Worm (Caenorhabditis elegans) whole organism, L4 larva: ENCODE results near the gene crh-2.

ENCODE experiments used
- F44E2.7 ChIP-seq: fragments of 200-800 bp; sonication (Bioruptor generic); IDR thresholded peaks from 2 replicates; pipeline ENCODE4 v2.1.2; 2022; ENCODE audit warnings: missing genetic modification characterization, missing compliant biosample characterization
- F49E8.2 ChIP-seq: sonication (generic microtip); optimal IDR thresholded peaks from 2 replicates; lab custom pipeline; 2016; ENCODE audit warnings: missing compliant biosample characterization, mild to moderate bottlenecking, missing genetic modification characterization, borderline replicate concordance
- R02D3.7 ChIP-seq: fragments of 150-350 bp; sonication (generic microtip); optimal IDR thresholded peaks from 3 replicates; lab custom pipeline; 2014; ENCODE audit warnings: missing biosample characterization, missing genetic modification characterization
- Y75B8A.6 ChIP-seq: fragments of 200-800 bp; sonication (Bioruptor generic); IDR thresholded peaks from 2 replicates; pipeline ENCODE4 v1.3.6; 2022; ENCODE audit warnings: missing genetic modification reagents, missing genetic modification characterization, missing compliant biosample characterization
- ZK337.2 ChIP-seq: fragments of 200-800 bp; sonication (Bioruptor generic); IDR thresholded peaks from 2 replicates; pipeline ENCODE4 v1.3.6; 2022; ENCODE audit warnings: missing genetic modification reagents, missing genetic modification characterization, missing compliant biosample characterization
- aha-1 ChIP-seq: fragments of 150-350 bp; peaks from one replicate; lab custom pipeline; 2014; ENCODE audit warnings: missing biosample characterization, missing genetic modification characterization
- aly-2 ChIP-seq: sonication (generic microtip); optimal IDR thresholded peaks from 2 replicates; lab custom pipeline; 2018; ENCODE audit warnings: missing biosample characterization, missing genetic modification characterization
- ama-1 ChIP-seq: fragments of 150-350 bp; optimal IDR thresholded peaks from 2 replicates; lab custom pipeline; 2014; ENCODE audit warnings: inconsistent platforms, mixed read lengths
- arid-1 ChIP-seq: fragments of 200-800 bp; sonication (Bioruptor generic); conservative IDR thresholded peaks from 2 replicates; pipeline ENCODE4 v1.3.6; 2022; ENCODE audit warnings: missing genetic modification reagents, missing genetic modification characterization, missing compliant biosample characterization
- ceh-20 ChIP-seq: fragments of 200-800 bp; sonication (Bioruptor generic); IDR thresholded peaks from 2 replicates; pipeline ENCODE4 v1.3.6; 2022; ENCODE audit warnings: missing genetic modification reagents, missing genetic modification characterization, missing compliant biosample characterization
- ceh-28 ChIP-seq: fragments of 150-350 bp; optimal IDR thresholded peaks from 2 replicates; lab custom pipeline; 2014; ENCODE audit warnings: missing biosample characterization, missing genetic modification reagents, missing genetic modification characterization
- ceh-44 ChIP-seq: fragments of 200-800 bp; sonication (Bioruptor generic); IDR thresholded peaks from 2 replicates; pipeline ENCODE4 v1.3.6; 2022; ENCODE audit warnings: missing genetic modification reagents, missing genetic modification characterization, missing compliant biosample characterization
- ceh-82 ChIP-seq: sonication (generic microtip); optimal IDR thresholded peaks from 2 replicates; lab custom pipeline; 2017; ENCODE audit warnings: missing biosample characterization, missing genetic modification characterization
- cey-2 ChIP-seq: sonication (generic microtip); optimal IDR thresholded peaks from 3 replicates; lab custom pipeline; 2017; ENCODE audit warnings: missing genetic modification characterization, mild to moderate bottlenecking, missing compliant biosample characterization, antibody characterized with exemption, borderline replicate concordance; ENCODE audit not compliant: insufficient read depth
- ctbp-1 ChIP-seq: fragments of 200-800 bp; sonication (Bioruptor generic); IDR thresholded peaks from 2 replicates; pipeline ENCODE4 v1.3.6; 2022; ENCODE audit warnings: missing genetic modification reagents, missing genetic modification characterization, missing compliant biosample characterization
- daf-16 ChIP-seq, 3 experiments: sonication (generic microtip); optimal IDR thresholded peaks; 2 replicates each; lab custom pipeline; 2016 to 2017; ENCODE audit warnings: missing genetic modification characterization in 3 of 3, missing genetic modification reagents in 3 of 3, mild to moderate bottlenecking in 2 of 3, missing compliant biosample characterization in 2 of 3, missing biosample characterization in 1 of 3, moderate library complexity in 1 of 3
- daf-19 ChIP-seq: fragments of 200-800 bp; sonication (Bioruptor generic); conservative IDR thresholded peaks from 2 replicates; pipeline ENCODE4 v1.3.6; 2022; ENCODE audit warnings: missing genetic modification characterization, missing compliant biosample characterization
- daf-8 ChIP-seq: fragments of 200-800 bp; sonication (Bioruptor generic); IDR thresholded peaks from 2 replicates; pipeline ENCODE4 v1.3.6; 2022; ENCODE audit warnings: missing genetic modification characterization, missing compliant biosample characterization
- dmd-6 ChIP-seq: fragments of 200-800 bp; sonication (Bioruptor generic); IDR thresholded peaks from 2 replicates; pipeline ENCODE4 v1.3.6; 2022; ENCODE audit warnings: missing genetic modification reagents, missing genetic modification characterization, missing compliant biosample characterization
- dmd-8 ChIP-seq: fragments of 200-800 bp; sonication (Bioruptor generic); IDR thresholded peaks from 2 replicates; pipeline ENCODE4 v1.3.6; 2022; ENCODE audit warnings: missing genetic modification characterization, missing compliant biosample characterization
- egl-43 ChIP-seq: fragments of 200-800 bp; sonication (Bioruptor generic); IDR thresholded peaks from 2 replicates; pipeline ENCODE4 v1.3.6; 2022; ENCODE audit warnings: missing genetic modification reagents, missing genetic modification characterization, missing compliant biosample characterization
- hmg-1.1 ChIP-seq: fragments of 200-800 bp; sonication (Bioruptor generic); IDR thresholded peaks from 2 replicates; pipeline ENCODE4 v1.3.6; 2022; ENCODE audit warnings: missing genetic modification reagents, missing genetic modification characterization, missing compliant biosample characterization
- jun-1 ChIP-seq: fragments of 150-350 bp; optimal IDR thresholded peaks from 2 replicates; lab custom pipeline; 2014; ENCODE audit warnings: missing biosample characterization, missing genetic modification reagents, missing genetic modification characterization
- lin-1 ChIP-seq: fragments of 200-800 bp; sonication (Bioruptor generic); IDR thresholded peaks from 2 replicates; pipeline ENCODE4 v1.3.6; 2022; ENCODE audit warnings: missing genetic modification reagents, missing genetic modification characterization, missing compliant biosample characterization
- lin-13 ChIP-seq: fragments of 150-350 bp; optimal IDR thresholded peaks from 2 replicates; lab custom pipeline; 2014; ENCODE audit warnings: missing biosample characterization, missing genetic modification reagents, missing genetic modification characterization
- lin-29 ChIP-seq: fragments of 200-800 bp; sonication (Bioruptor generic); IDR thresholded peaks from 2 replicates; pipeline ENCODE4 v1.3.6; 2022; ENCODE audit warnings: missing genetic modification reagents, missing genetic modification characterization, missing compliant biosample characterization
- lin-39 ChIP-seq: fragments of 150-350 bp; optimal IDR thresholded peaks from 2 replicates; lab custom pipeline; 2014; ENCODE audit warnings: missing biosample characterization, missing genetic modification reagents, missing genetic modification characterization
- madf-5 ChIP-seq, 2 experiments: fragments of 200-800 bp; sonication (Bioruptor generic); IDR thresholded peaks; 2 replicates each; pipeline ENCODE4 v1.3.6; 2022; ENCODE audit warnings: missing compliant biosample characterization in 2 of 2, missing genetic modification characterization in 2 of 2
- madf-9 ChIP-seq: fragments of 200-800 bp; sonication (Bioruptor generic); conservative IDR thresholded peaks from 2 replicates; pipeline ENCODE4 v1.3.6; 2022; ENCODE audit warnings: missing genetic modification reagents, missing genetic modification characterization, missing compliant biosample characterization
- mdl-1 ChIP-seq, 2 experiments: fragments of 150-350 bp in 1 of 2; sonication (generic microtip) in 1 of 2; optimal IDR thresholded peaks; 2 replicates each; lab custom pipeline; 2014 to 2017; ENCODE audit warnings: missing biosample characterization in 2 of 2, missing genetic modification characterization in 2 of 2
- mes-2 ChIP-seq: sonication (generic microtip); optimal IDR thresholded peaks from 2 replicates; lab custom pipeline; 2016; ENCODE audit warnings: missing genotype, mild to moderate bottlenecking, missing genetic modification characterization, missing compliant biosample characterization; ENCODE audit not compliant: poor library complexity, severe bottlenecking
- mxl-3 ChIP-seq: fragments of 200-800 bp; sonication (Bioruptor generic); optimal IDR thresholded peaks from 2 replicates; lab custom pipeline; 2018; ENCODE audit warnings: mild to moderate bottlenecking, missing genetic modification characterization, missing compliant biosample characterization
- nhr-10 ChIP-seq: fragments of 150-350 bp; optimal IDR thresholded peaks from 2 replicates; lab custom pipeline; 2014; ENCODE audit warnings: missing biosample characterization, missing genetic modification characterization
- nhr-102 ChIP-seq: sonication (generic microtip); optimal IDR thresholded peaks from 2 replicates; lab custom pipeline; 2016; ENCODE audit warnings: mild to moderate bottlenecking, missing genetic modification characterization, moderate library complexity, missing compliant biosample characterization
- nhr-11 ChIP-seq: fragments of 150-350 bp; optimal IDR thresholded peaks from 2 replicates; lab custom pipeline; 2014; ENCODE audit warnings: missing biosample characterization, missing genetic modification characterization
- nhr-25 ChIP-seq: sonication (generic microtip); optimal IDR thresholded peaks from 2 replicates; lab custom pipeline; 2017; ENCODE audit warnings: missing genetic modification characterization, mild to moderate bottlenecking, missing compliant biosample characterization, antibody characterized with exemption, moderate library complexity, borderline replicate concordance; ENCODE audit not compliant: insufficient read depth
- nhr-42 ChIP-seq: fragments of 200-800 bp; sonication (Bioruptor generic); IDR thresholded peaks from 2 replicates; pipeline ENCODE4 v1.3.6; 2022; ENCODE audit warnings: missing genetic modification characterization, missing compliant biosample characterization
- nhr-48 ChIP-seq: sonication (generic microtip); optimal IDR thresholded peaks from 2 replicates; lab custom pipeline; 2016; ENCODE audit warnings: mild to moderate bottlenecking, missing genetic modification characterization, missing compliant biosample characterization
- nhr-76 ChIP-seq: fragments of 150-350 bp; optimal IDR thresholded peaks from 2 replicates; lab custom pipeline; 2014; ENCODE audit warnings: missing biosample characterization, missing genetic modification characterization
- pha-4 ChIP-seq, 2 experiments: fragments of 150-350 bp in 1 of 2; fragments of 200-800 bp in 1 of 2; sonication (Bioruptor generic) in 1 of 2; IDR thresholded peaks in 1 of 2; optimal IDR thresholded peaks in 1 of 2; 2 replicates each; pipeline versions ENCODE4 v1.3.6 to Lab custom; 2014 to 2022; ENCODE audit warnings: missing genetic modification characterization in 2 of 2, missing genetic modification reagents in 2 of 2, missing biosample characterization in 1 of 2, missing compliant biosample characterization in 1 of 2
- rbr-2 ChIP-seq: sonication (generic microtip); optimal IDR thresholded peaks from 2 replicates; lab custom pipeline; 2016; ENCODE audit warnings: missing genotype, missing genetic modification characterization, missing compliant biosample characterization
- sdz-12 ChIP-seq: fragments of 200-800 bp; sonication (Bioruptor generic); optimal IDR thresholded peaks from 2 replicates; lab custom pipeline; 2018; ENCODE audit warnings: mild to moderate bottlenecking, missing genetic modification characterization, missing compliant biosample characterization
- skn-1 ChIP-seq: fragments of 150-350 bp; optimal IDR thresholded peaks from 2 replicates; lab custom pipeline; 2014; ENCODE audit warnings: missing biosample characterization, missing genetic modification characterization
- snpc-4 ChIP-seq: fragments of 150-350 bp; optimal IDR thresholded peaks from 2 replicates; lab custom pipeline; 2014; ENCODE audit warnings: missing biosample characterization, missing genetic modification characterization
- tra-1 ChIP-seq: fragments of 200-800 bp; sonication (Bioruptor generic); IDR thresholded peaks from 2 replicates; pipeline ENCODE4 v1.3.6; 2022; ENCODE audit warnings: missing genetic modification reagents, missing genetic modification characterization, missing compliant biosample characterization
- vab-7 ChIP-seq: fragments of 200-800 bp; sonication (Bioruptor generic); IDR thresholded peaks from 2 replicates; pipeline ENCODE4 v1.3.6; 2022; ENCODE audit warnings: missing genetic modification reagents, missing genetic modification characterization, missing compliant biosample characterization
- zag-1 ChIP-seq: fragments of 150-350 bp; optimal IDR thresholded peaks from 2 replicates; lab custom pipeline; 2014; ENCODE audit warnings: missing biosample characterization, missing genetic modification characterization
- zip-11 ChIP-seq: fragments of 200-800 bp; sonication (Bioruptor generic); IDR thresholded peaks from 2 replicates; pipeline ENCODE4 v1.3.6; 2022; ENCODE audit warnings: missing genetic modification characterization, missing compliant biosample characterization
- ztf-11 ChIP-seq: fragments of 150-350 bp; optimal IDR thresholded peaks from 2 replicates; lab custom pipeline; 2014; ENCODE audit warnings: missing biosample characterization, missing genetic modification characterization
- ztf-7 ChIP-seq: fragments of 150-350 bp; optimal IDR thresholded peaks from 2 replicates; lab custom pipeline; 2014; ENCODE audit warnings: missing biosample characterization, missing genetic modification characterization

The crh-2 gene

DNA sequence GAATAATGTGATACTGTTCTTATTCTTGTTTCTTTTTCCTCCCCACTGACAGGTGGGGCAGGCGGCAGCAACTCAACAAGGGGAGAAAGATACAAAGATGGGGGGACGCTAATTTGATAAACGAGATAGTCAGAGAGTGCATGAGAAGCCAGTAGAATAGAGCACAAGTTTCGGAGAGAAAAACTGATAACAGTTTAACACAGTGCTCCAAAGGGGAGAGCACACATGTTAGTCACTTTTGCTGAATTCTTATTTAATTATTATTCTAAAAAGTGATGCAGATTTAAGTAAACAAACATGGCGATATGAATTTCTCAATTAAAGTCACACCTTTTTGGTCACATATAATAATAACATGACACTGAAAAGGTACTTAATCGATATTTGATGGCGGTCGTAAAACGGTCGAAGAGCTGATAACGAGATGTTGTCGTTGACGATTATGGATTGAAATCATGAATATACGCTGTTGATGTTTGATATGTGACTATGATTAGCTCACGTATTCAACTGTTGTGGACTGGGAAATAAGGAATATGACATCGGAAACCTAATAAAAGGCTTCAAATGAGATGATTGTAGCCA lies 1.3 kb downstream of the crh-2 start (continued):
- no peak for TF ChIP-seq lin-1 (GFP tag; lab: Robert Waterston, UW)
- no peak for TF ChIP-seq daf-8 (GFP tag; lab: Robert Waterston, UW)
- TF ChIP-seq Y75B8A.6 (GFP tag; lab: Robert Waterston, UW) = no peak
- TF ChIP-seq zag-1 (tag; lab: Kevin White, UChicago) = no peak
- TF ChIP-seq cey-2 = no peak
- no peak for TF ChIP-seq nhr-25 (tag; lab: Kevin White, UChicago)
- no peak for TF ChIP-seq nhr-76 (tag; lab: Kevin White, UChicago)
- TF ChIP-seq lin-39 (tag; lab: Kevin White, UChicago) = no peak
- TF ChIP-seq F44E2.7 = no peak
- TF ChIP-seq ceh-82 = no peak
- TF ChIP-seq vab-7 (GFP tag; lab: Robert Waterston, UW) = no peak
- TF ChIP-seq nhr-42 (GFP tag; lab: Robert Waterston, UW) = no peak
- TF ChIP-seq jun-1 (tag; lab: Kevin White, UChicago) = no peak
- TF ChIP-seq rbr-2 (tag; lab: Kevin White, UChicago) = no peak
- TF ChIP-seq R02D3.7 = no peak
- peak; percentile 68 for TF ChIP-seq dmd-6 (GFP tag; lab: Robert Waterston, UW)
- no peak for TF ChIP-seq aha-1 (tag; lab: Kevin White, UChicago)
- TF ChIP-seq mes-2 (tag; lab: Kevin White, UChicago) = peak; percentile 14
- TF ChIP-seq skn-1 (tag; lab: Kevin White, UChicago) = no peak
- no peak for TF ChIP-seq lin-29
- no peak for TF ChIP-seq ctbp-1 (GFP tag; lab: Robert Waterston, UW)
- no peak for TF ChIP-seq ceh-28 (tag; lab: Kevin White, UChicago)
- peak; percentile 35; the same call in 1 of the 2 replicates for TF ChIP-seq tra-1 (GFP tag; lab: Robert Waterston, UW)
- no peak for TF ChIP-seq arid-1
- peak in 1 of 2 experiments; percentile 62 for TF ChIP-seq daf-16 (GFP tag; optimal IDR thresholded peaks at IDR 0.05; lab: Kevin White, UChicago)
- TF ChIP-seq daf-16 (tag; optimal IDR thresholded peaks at IDR 0.05; lab: Kevin White, UChicago) = peak; percentile 94
- TF ChIP-seq nhr-10 (tag; lab: Kevin White, UChicago) = peak; percentile 39
- no peak for TF ChIP-seq dmd-8 (GFP tag; lab: Robert Waterston, UW)
- no peak for TF ChIP-seq ztf-7 (tag; lab: Kevin White, UChicago)
- TF ChIP-seq nhr-102 (tag; lab: Kevin White, UChicago) = peak; percentile 49
- no peak for TF ChIP-seq ceh-20 (GFP tag; lab: Robert Waterston, UW)
- no peak for TF ChIP-seq F49E8.2 (tag; lab: Kevin White, UChicago)
- TF ChIP-seq mdl-1 (tag; optimal IDR thresholded peaks at IDR 0.05; lab: Kevin White, UChicago) = peak in 1 of 2 experiments; percentile 39
- TF ChIP-seq ceh-44 (GFP tag; lab: Robert Waterston, UW) = no peak
- TF ChIP-seq madf-5 (GFP tag; IDR thresholded peaks at IDR 0.05; lab: Robert Waterston, UW) = no peak
- no peak for TF ChIP-seq egl-43
- no peak for TF ChIP-seq madf-9 (GFP tag; lab: Robert Waterston, UW)
- no peak for TF ChIP-seq zip-11
- TF ChIP-seq pha-4 (GFP tag; IDR thresholded peaks at IDR 0.05; lab: Robert Waterston, UW) = peak; percentile 43; the same call in 1 of the 2 replicates
- TF ChIP-seq pha-4 (tag; optimal IDR thresholded peaks at IDR 0.05; lab: Kevin White, UChicago) = no peak
- TF ChIP-seq ZK337.2 (GFP tag; lab: Robert Waterston, UW) = no peak
- peak; percentile 43 for TF ChIP-seq nhr-48 (tag; lab: Kevin White, UChicago)
- no peak for TF ChIP-seq hmg-1.1
- no peak for TF ChIP-seq lin-13 (GFP tag; lab: Kevin White, UChicago)
- no peak for TF ChIP-seq snpc-4 (tag; lab: Kevin White, UChicago)
- no peak for TF ChIP-seq daf-19 (GFP tag; lab: Robert Waterston, UW)
- no peak for TF ChIP-seq sdz-12 (GFP tag; lab: Kevin White, UChicago)
- no peak for TF ChIP-seq mxl-3
- no peak for TF ChIP-seq aly-2 (tag; lab: Kevin White, UChicago)
- TF ChIP-seq ama-1 (lab: Kevin White, UChicago) = no peak
- TF ChIP-seq nhr-11 (tag; lab: Kevin White, UChicago) = no peak
- TF ChIP-seq ztf-11 (tag; lab: Kevin White, UChicago) = no peak
